Worm (Caenorhabditis elegans) whole organism, L2 larva: ENCODE data around the gene srd-8.

ENCODE experiments used
- C34F6.9 ChIP-seq: fragments of 150-350 bp; optimal IDR thresholded peaks from 2 replicates; lab custom pipeline; 2014; ENCODE audit warnings: missing biosample characterization, missing genetic modification characterization
- F13H6.1 ChIP-seq: sonication (generic microtip); optimal IDR thresholded peaks from 2 replicates; lab custom pipeline; 2016; ENCODE audit warnings: missing genetic modification characterization, missing compliant biosample characterization
- R02D3.7 ChIP-seq: fragments of 150-350 bp; optimal IDR thresholded peaks from 2 replicates; lab custom pipeline; 2014; ENCODE audit warnings: missing biosample characterization, missing genetic modification characterization
- Y55F3AM.14 ChIP-seq: fragments of 200-800 bp; sonication (Bioruptor generic); optimal IDR thresholded peaks from 2 replicates; lab custom pipeline; 2018; ENCODE audit warnings: mild to moderate bottlenecking, missing genetic modification characterization, missing compliant biosample characterization
- ZK546.5 ChIP-seq: sonication (generic microtip); optimal IDR thresholded peaks from 2 replicates; lab custom pipeline; 2017; ENCODE audit warnings: missing biosample characterization, missing genetic modification characterization
- alr-1 ChIP-seq: fragments of 150-350 bp; optimal IDR thresholded peaks from 2 replicates; lab custom pipeline; 2014; ENCODE audit warnings: missing biosample characterization, missing genetic modification characterization
- aly-2 ChIP-seq: fragments of 150-350 bp; optimal IDR thresholded peaks from 2 replicates; lab custom pipeline; 2014; ENCODE audit warnings: missing biosample characterization, missing genetic modification characterization
- ama-1 ChIP-seq: fragments of 150-350 bp; optimal IDR thresholded peaks from 2 replicates; lab custom pipeline; 2018; ENCODE audit warnings: inconsistent platforms
- blmp-1 ChIP-seq: sonication (generic microtip); optimal IDR thresholded peaks from 2 replicates; lab custom pipeline; 2017; ENCODE audit warnings: missing genetic modification characterization, mild to moderate bottlenecking, missing compliant biosample characterization, antibody characterized with exemption, moderate library complexity; ENCODE audit not compliant: insufficient read depth
- crh-2 ChIP-seq: sonication (generic microtip); optimal IDR thresholded peaks from 2 replicates; lab custom pipeline; 2017; ENCODE audit warnings: missing biosample characterization, missing genetic modification characterization
- dmd-4 ChIP-seq: sonication (generic microtip); optimal IDR thresholded peaks from 2 replicates; lab custom pipeline; 2017; ENCODE audit warnings: missing biosample characterization, missing genetic modification characterization
- egl-27 ChIP-seq: sonication (generic microtip); optimal IDR thresholded peaks from 3 replicates; lab custom pipeline; 2017; ENCODE audit warnings: missing biosample characterization, missing genetic modification reagents, missing genetic modification characterization
- elt-1 ChIP-seq: fragments of 150-350 bp; optimal IDR thresholded peaks from 2 replicates; lab custom pipeline; 2014; ENCODE audit warnings: missing biosample characterization, missing genetic modification characterization
- elt-3 ChIP-seq: sonication (generic microtip); optimal IDR thresholded peaks from 2 replicates; lab custom pipeline; 2017; ENCODE audit warnings: missing biosample characterization, missing genetic modification characterization
- gmeb-1 ChIP-seq: fragments of 150-350 bp; optimal IDR thresholded peaks from 2 replicates; lab custom pipeline; 2014; ENCODE audit warnings: missing biosample characterization, missing genetic modification characterization
- lsy-2 ChIP-seq, 2 experiments: fragments of 150-350 bp in 1 of 2; sonication (generic microtip) in 1 of 2; optimal IDR thresholded peaks; 2 replicates each; lab custom pipeline; 2014 to 2017; ENCODE audit warnings: missing biosample characterization in 2 of 2, missing genetic modification characterization in 2 of 2
- mbf-1 ChIP-seq: sonication (generic microtip); optimal IDR thresholded peaks from 2 replicates; lab custom pipeline; 2017; ENCODE audit warnings: missing biosample characterization, missing genetic modification characterization
- nhr-10 ChIP-seq: sonication (generic microtip); optimal IDR thresholded peaks from 2 replicates; lab custom pipeline; 2017; ENCODE audit warnings: missing biosample characterization, missing genetic modification characterization
- nhr-11 ChIP-seq: fragments of 150-350 bp; optimal IDR thresholded peaks from 2 replicates; lab custom pipeline; 2014; ENCODE audit warnings: missing biosample characterization, missing genetic modification characterization
- nhr-12 ChIP-seq: fragments of 150-350 bp; optimal IDR thresholded peaks from 2 replicates; lab custom pipeline; 2014; ENCODE audit warnings: missing biosample characterization, missing genetic modification characterization
- nhr-129 ChIP-seq: fragments of 150-350 bp; optimal IDR thresholded peaks from 2 replicates; lab custom pipeline; 2014; ENCODE audit warnings: missing biosample characterization, missing genetic modification characterization
- nhr-23 ChIP-seq: fragments of 150-350 bp; optimal IDR thresholded peaks from 2 replicates; lab custom pipeline; 2014; ENCODE audit warnings: missing biosample characterization, missing genetic modification reagents, missing genetic modification characterization
- nhr-237 ChIP-seq: fragments of 150-350 bp; optimal IDR thresholded peaks from 2 replicates; lab custom pipeline; 2014; ENCODE audit warnings: missing biosample characterization, missing genetic modification characterization
- nhr-25 ChIP-seq: fragments of 150-350 bp; sonication (generic microtip); optimal IDR thresholded peaks from 3 replicates; lab custom pipeline; 2014; ENCODE audit warnings: missing biosample characterization, missing genetic modification characterization
- nhr-6 ChIP-seq: fragments of 150-350 bp; optimal IDR thresholded peaks from 2 replicates; lab custom pipeline; 2014; ENCODE audit warnings: missing biosample characterization, missing genetic modification characterization
- sem-4 ChIP-seq: fragments of 150-350 bp; optimal IDR thresholded peaks from 2 replicates; lab custom pipeline; 2014; ENCODE audit warnings: missing biosample characterization, missing genetic modification reagents, missing genetic modification characterization
- skn-1 ChIP-seq: sonication (generic microtip); optimal IDR thresholded peaks from 2 replicates; lab custom pipeline; 2017; ENCODE audit warnings: missing biosample characterization, missing genetic modification characterization
- sma-3 ChIP-seq: sonication (generic microtip); optimal IDR thresholded peaks from 2 replicates; lab custom pipeline; 2016; ENCODE audit warnings: missing genetic modification reagents, missing genetic modification characterization, missing compliant biosample characterization
- sma-9 ChIP-seq, 2 experiments: fragments of 150-350 bp in 1 of 2; sonication (generic microtip) in 1 of 2; optimal IDR thresholded peaks; 2 replicates each; lab custom pipeline; 2014 to 2016; ENCODE audit warnings: missing genetic modification characterization in 2 of 2, mild to moderate bottlenecking in 1 of 2, missing biosample characterization in 1 of 2, missing compliant biosample characterization in 1 of 2, missing genetic modification reagents in 1 of 2, moderate library complexity in 1 of 2
- snpc-4 ChIP-seq: fragments of 150-350 bp; optimal IDR thresholded peaks from 2 replicates; lab custom pipeline; 2014; ENCODE audit warnings: missing biosample characterization, missing genetic modification characterization
- ztf-11 ChIP-seq: sonication (generic microtip); optimal IDR thresholded peaks from 2 replicates; lab custom pipeline; 2017; ENCODE audit warnings: missing biosample characterization, missing genetic modification characterization
- ztf-4 ChIP-seq: fragments of 150-350 bp; optimal IDR thresholded peaks from 2 replicates; lab custom pipeline; 2014; ENCODE audit warnings: missing biosample characterization, missing genetic modification characterization

srd-8 gene

DNA sequence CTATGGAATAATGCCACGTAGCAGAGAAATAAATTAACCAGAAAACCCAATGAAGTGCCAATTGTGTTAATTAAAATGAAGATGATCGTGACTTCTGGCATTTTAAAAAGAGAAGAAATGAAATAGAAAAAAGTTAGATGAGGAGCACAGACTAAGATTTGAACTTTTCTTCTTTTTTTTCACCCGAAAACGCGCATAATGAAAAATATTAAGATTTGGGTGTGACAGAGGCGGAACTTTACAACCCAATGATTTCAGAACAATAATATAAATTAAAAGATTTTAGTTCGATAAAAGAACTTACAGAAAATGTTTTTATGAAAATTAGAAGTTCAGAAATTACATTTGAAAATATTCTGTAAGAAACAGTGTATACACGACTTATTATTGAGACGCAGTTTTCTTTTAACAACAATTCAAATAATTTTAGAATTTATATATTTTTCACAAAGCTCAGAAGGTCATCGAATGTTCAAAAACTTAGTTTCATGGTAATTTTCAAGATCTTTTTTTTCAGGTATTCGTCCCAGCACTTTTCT is at the start of gene srd-8, which contains the start of gene B0547.2:
srd-8 (minus strand) TSS at position 101 of the 539 bp plus-strand sequence.
B0547.2 (plus strand) TSS at position 489 of the 539 bp plus-strand sequence.
- TF ChIP-seq mbf-1 (tag; lab: Kevin White, UChicago) = no peak
- no peak for TF ChIP-seq ZK546.5
- no peak for TF ChIP-seq egl-27 (tag; lab: Kevin White, UChicago)
- TF ChIP-seq blmp-1 (tag; lab: Kevin White, UChicago) = no peak
- no peak for TF ChIP-seq nhr-237 (tag; lab: Kevin White, UChicago)
- TF ChIP-seq Y55F3AM.14 (GFP tag; lab: Kevin White, UChicago) = no peak
- TF ChIP-seq skn-1 (tag; lab: Kevin White, UChicago) = no peak
- TF ChIP-seq ztf-4 (tag; lab: Kevin White, UChicago) = no peak
- no peak for TF ChIP-seq R02D3.7 (tag; lab: Kevin White, UChicago)
- TF ChIP-seq crh-2 (tag; lab: Kevin White, UChicago) = no peak
- TF ChIP-seq nhr-10 (tag; lab: Kevin White, UChicago) = no peak
- TF ChIP-seq nhr-23 (tag; lab: Kevin White, UChicago) = no peak
- TF ChIP-seq nhr-6 (tag; lab: Kevin White, UChicago) = no peak
- TF ChIP-seq, all 48 proteins: peak for 0

DNA sequence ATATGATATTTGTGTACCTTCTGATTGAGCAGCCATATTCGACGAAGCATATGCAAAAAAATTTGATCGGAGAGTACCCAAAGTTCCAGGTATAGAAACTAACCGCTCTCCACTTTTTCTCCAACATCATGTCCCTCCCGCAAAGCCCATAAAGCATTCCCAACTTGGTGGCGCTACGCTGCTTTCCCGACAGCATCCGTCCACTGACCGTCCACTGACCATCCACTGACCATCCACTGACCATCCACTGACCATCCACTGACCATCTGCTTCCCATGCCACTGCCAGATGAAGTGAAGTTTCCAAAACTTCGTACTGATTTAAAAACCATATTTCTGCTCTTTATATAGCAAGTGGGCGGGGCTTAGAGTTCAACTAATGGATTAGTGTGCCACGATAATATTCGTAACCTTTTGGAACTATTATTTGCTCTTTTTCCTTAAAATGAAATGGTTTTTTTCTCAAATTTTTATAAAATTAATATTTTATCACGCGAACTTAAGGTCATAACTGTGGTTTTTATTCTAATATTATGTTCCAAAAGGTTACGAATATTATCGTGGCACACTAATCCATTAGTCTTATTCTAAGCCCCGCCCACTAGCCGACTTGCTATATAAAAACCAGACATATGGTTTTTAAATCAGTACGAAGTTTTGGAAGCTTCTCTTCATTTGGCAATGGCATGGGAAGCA is 45.1 kb upstream of the srd-8 start, which contains the start of gene C55C3.8:
C55C3.8 (plus strand) TSS at position 645 of the 695 bp plus-strand sequence.
- TF ChIP-seq C34F6.9 (tag; lab: Kevin White, UChicago) (no peak), dmd-4 (tag; lab: Kevin White, UChicago) (no peak), nhr-237 (tag; lab: Kevin White, UChicago) (no peak), elt-1 (tag; lab: Kevin White, UChicago) (no peak), skn-1 (tag; lab: Kevin White, UChicago) (no peak), R02D3.7 (tag; lab: Kevin White, UChicago) (no peak), gmeb-1 (tag; lab: Kevin White, UChicago) (no peak), lsy-2 (tag; optimal IDR thresholded peaks at IDR 0.05; lab: Kevin White, UChicago) (no peak), nhr-11 (tag; lab: Kevin White, UChicago) (no peak), alr-1 (tag; lab: Kevin White, UChicago) (no peak), Y55F3AM.14 (GFP tag; lab: Kevin White, UChicago) (no peak), sma-3 (GFP tag; lab: Kevin White, UChicago) (no peak), nhr-129 (tag; lab: Kevin White, UChicago) (no peak), F13H6.1 (tag; lab: Kevin White, UChicago) (no peak), ztf-11 (tag; lab: Kevin White, UChicago) (no peak), nhr-10 (tag; lab: Kevin White, UChicago) (no peak), snpc-4 (tag; lab: Kevin White, UChicago) (no peak)

DNA sequence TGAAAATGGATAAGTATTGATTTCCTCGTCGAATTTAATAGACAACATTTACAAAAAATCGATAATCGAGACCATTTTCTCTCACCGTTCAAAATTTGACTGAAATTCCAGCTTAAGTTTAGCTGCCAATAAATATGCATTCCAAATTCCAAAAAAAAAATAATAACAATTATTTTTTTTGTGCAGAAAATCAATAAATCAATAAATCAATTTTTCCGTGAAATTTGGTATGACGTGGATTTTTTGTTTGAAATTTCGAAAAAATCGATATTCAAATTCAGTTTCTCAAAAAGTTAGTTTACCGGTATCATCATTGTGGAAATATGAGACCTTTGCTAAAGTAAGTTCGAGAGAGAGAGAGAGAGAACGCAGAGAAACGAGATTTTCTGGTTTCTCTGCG is 39.6 kb upstream of the srd-8 start, which contains the start of gene C55C3.3:
C55C3.3 (plus strand) TSS at position 274 of the 400 bp plus-strand sequence.
- TF ChIP-seq ama-1 (no peak), R02D3.7 (tag; lab: Kevin White, UChicago) (no peak), nhr-12 (tag; lab: Kevin White, UChicago) (no peak), Y55F3AM.14 (GFP tag; lab: Kevin White, UChicago) (no peak), nhr-25 (tag; lab: Kevin White, UChicago) (no peak), elt-3 (no peak), egl-27 (tag; lab: Kevin White, UChicago) (no peak), dmd-4 (tag; lab: Kevin White, UChicago) (no peak), sma-9 (GFP tag; optimal IDR thresholded peaks at IDR 0.05; lab: Kevin White, UChicago) (no peak), sma-9 (tag; optimal IDR thresholded peaks at IDR 0.05; lab: Kevin White, UChicago) (no peak), sem-4 (no peak), skn-1 (tag; lab: Kevin White, UChicago) (no peak), C34F6.9 (tag; lab: Kevin White, UChicago) (no peak), ztf-11 (tag; lab: Kevin White, UChicago) (no peak), ztf-4 (tag; lab: Kevin White, UChicago) (no peak), aly-2 (no peak)
